Worm (Caenorhabditis elegans) whole organism, mixed stage, embryonic: Measurements from ENCODE around the gene B0334.10.

Experiments used
- M03D4.4 ChIP-seq: sonication (generic microtip); optimal IDR thresholded peaks from 2 replicates; lab custom pipeline; 2017; ENCODE audit warnings: mild to moderate bottlenecking, missing genetic modification characterization, missing compliant biosample characterization
- bed-3 ChIP-seq: fragments of 200-800 bp; sonication (Bioruptor generic); optimal IDR thresholded peaks from 3 replicates; lab custom pipeline; 2018; ENCODE audit warnings: mild to moderate bottlenecking, missing genetic modification characterization, moderate library complexity, missing compliant biosample characterization
- blmp-1 ChIP-seq: fragments of 150-350 bp; optimal IDR thresholded peaks from 2 replicates; lab custom pipeline; 2014; ENCODE audit warnings: missing biosample characterization, missing genetic modification characterization
- ceh-39 ChIP-seq: fragments of 150-350 bp; optimal IDR thresholded peaks from 2 replicates; lab custom pipeline; 2014; ENCODE audit warnings: missing biosample characterization, missing genetic modification characterization
- ceh-43 ChIP-seq: fragments of 200-800 bp; sonication (Bioruptor generic); optimal IDR thresholded peaks from 2 replicates; lab custom pipeline; 2018; ENCODE audit warnings: mild to moderate bottlenecking, missing genetic modification characterization, moderate library complexity, missing compliant biosample characterization
- ceh-83 ChIP-seq: fragments of 200-800 bp; sonication (Bioruptor generic); optimal IDR thresholded peaks from 2 replicates; lab custom pipeline; 2018; ENCODE audit warnings: mild to moderate bottlenecking, missing genetic modification characterization, missing compliant biosample characterization
- ces-1 ChIP-seq: fragments of 150-350 bp; optimal IDR thresholded peaks from 2 replicates; lab custom pipeline; 2014; ENCODE audit warnings: missing biosample characterization, missing genetic modification reagents, missing genetic modification characterization
- cnd-1 ChIP-seq: fragments of 200-800 bp; sonication (Bioruptor generic); optimal IDR thresholded peaks from 2 replicates; lab custom pipeline; 2018; ENCODE audit warnings: mild to moderate bottlenecking, missing genetic modification characterization, missing compliant biosample characterization
- drap-1 ChIP-seq: fragments of 200-800 bp; sonication (Bioruptor generic); optimal IDR thresholded peaks from 3 replicates; lab custom pipeline; 2018; ENCODE audit warnings: mild to moderate bottlenecking, missing genetic modification characterization, missing compliant biosample characterization
- elt-1 ChIP-seq: sonication (generic microtip); optimal IDR thresholded peaks from 2 replicates; lab custom pipeline; 2017; ENCODE audit warnings: missing genetic modification characterization, mild to moderate bottlenecking, missing compliant biosample characterization, antibody characterized with exemption, moderate library complexity, borderline replicate concordance; ENCODE audit not compliant: insufficient read depth
- elt-3 ChIP-seq: fragments of 150-350 bp; optimal IDR thresholded peaks from 2 replicates; lab custom pipeline; 2014; ENCODE audit warnings: missing biosample characterization, missing genetic modification characterization
- flh-1 ChIP-seq: fragments of 200-800 bp; sonication (Bioruptor generic); optimal IDR thresholded peaks from 2 replicates; lab custom pipeline; 2018; ENCODE audit warnings: mild to moderate bottlenecking, missing genetic modification characterization, moderate library complexity, missing compliant biosample characterization
- ham-2 ChIP-seq: fragments of 200-800 bp; sonication (Bioruptor generic); optimal IDR thresholded peaks from 2 replicates; lab custom pipeline; 2018; ENCODE audit warnings: mild to moderate bottlenecking, missing genetic modification characterization, missing compliant biosample characterization
- hlh-1 ChIP-seq: fragments of 150-350 bp; optimal IDR thresholded peaks from 2 replicates; lab custom pipeline; 2014; ENCODE audit warnings: missing biosample characterization, missing genetic modification reagents, missing genetic modification characterization
- lin-13 ChIP-seq: fragments of 150-350 bp; optimal IDR thresholded peaks from 2 replicates; lab custom pipeline; 2014; ENCODE audit warnings: missing biosample characterization, missing genetic modification characterization
- lin-32 ChIP-seq: fragments of 200-800 bp; sonication (Bioruptor generic); optimal IDR thresholded peaks from 2 replicates; lab custom pipeline; 2018; ENCODE audit warnings: mild to moderate bottlenecking, missing genetic modification characterization, missing compliant biosample characterization
- lsy-2 ChIP-seq: fragments of 150-350 bp; optimal IDR thresholded peaks from 2 replicates; lab custom pipeline; 2014; ENCODE audit warnings: missing biosample characterization, missing genetic modification characterization
- mab-5 ChIP-seq: fragments of 150-350 bp; optimal IDR thresholded peaks from 2 replicates; lab custom pipeline; 2014; ENCODE audit warnings: missing biosample characterization, missing genetic modification characterization
- mep-1 ChIP-seq: fragments of 150-350 bp; optimal IDR thresholded peaks from 2 replicates; lab custom pipeline; 2017; ENCODE audit warnings: missing biosample characterization, missing genetic modification reagents, missing genetic modification characterization, inconsistent platforms
- mls-2 ChIP-seq: sonication (generic microtip); optimal IDR thresholded peaks from 2 replicates; lab custom pipeline; 2016; ENCODE audit warnings: mild to moderate bottlenecking, missing genetic modification characterization, moderate library complexity, missing compliant biosample characterization
- nhr-12 ChIP-seq: fragments of 150-350 bp; optimal IDR thresholded peaks from 2 replicates; lab custom pipeline; 2014; ENCODE audit warnings: missing biosample characterization, missing genetic modification characterization
- nhr-2 ChIP-seq: fragments of 150-350 bp; optimal IDR thresholded peaks from 2 replicates; lab custom pipeline; 2014; ENCODE audit warnings: missing biosample characterization, missing genetic modification characterization
- nhr-237 ChIP-seq: fragments of 150-350 bp; optimal IDR thresholded peaks from 2 replicates; lab custom pipeline; 2014; ENCODE audit warnings: missing biosample characterization, missing genetic modification characterization
- nhr-28 ChIP-seq: fragments of 150-350 bp; optimal IDR thresholded peaks from 2 replicates; lab custom pipeline; 2014; ENCODE audit warnings: missing biosample characterization, missing genetic modification characterization
- nhr-76 ChIP-seq: sonication (generic microtip); optimal IDR thresholded peaks from 2 replicates; lab custom pipeline; 2017; ENCODE audit warnings: missing biosample characterization, missing genetic modification characterization
- pha-4 ChIP-seq: fragments of 150-350 bp; optimal IDR thresholded peaks from 2 replicates; lab custom pipeline; 2018; ENCODE audit warnings: missing biosample characterization, missing genetic modification reagents, missing genetic modification characterization
- sem-2 ChIP-seq: fragments of 200-800 bp; sonication (Bioruptor generic); optimal IDR thresholded peaks from 2 replicates; lab custom pipeline; 2018; ENCODE audit warnings: mild to moderate bottlenecking, missing genetic modification characterization, missing compliant biosample characterization
- snpc-4 ChIP-seq: fragments of 150-350 bp; optimal IDR thresholded peaks from 2 replicates; lab custom pipeline; 2014; ENCODE audit warnings: missing biosample characterization, missing genetic modification characterization
- sptf-1 ChIP-seq: sonication (generic microtip); optimal IDR thresholded peaks from 2 replicates; lab custom pipeline; 2017; ENCODE audit warnings: mild to moderate bottlenecking, missing genetic modification characterization, moderate library complexity, missing compliant biosample characterization
- tbx-8 ChIP-seq: fragments of 200-800 bp; sonication (Bioruptor generic); optimal IDR thresholded peaks from 2 replicates; lab custom pipeline; 2018; ENCODE audit warnings: mild to moderate bottlenecking, missing genetic modification characterization, moderate library complexity, missing compliant biosample characterization
- unc-120 ChIP-seq: sonication (generic microtip); optimal IDR thresholded peaks from 2 replicates; lab custom pipeline; 2017; ENCODE audit warnings: missing genetic modification characterization, missing compliant biosample characterization; ENCODE audit not compliant: poor library complexity, severe bottlenecking
- unc-39 ChIP-seq: fragments of 150-350 bp; optimal IDR thresholded peaks from 2 replicates; lab custom pipeline; 2014; ENCODE audit warnings: missing biosample characterization, missing genetic modification characterization
- unc-62 ChIP-seq: fragments of 150-350 bp; optimal IDR thresholded peaks from 2 replicates; lab custom pipeline; 2014; ENCODE audit warnings: missing biosample characterization, missing genetic modification reagents, missing genetic modification characterization
- zip-8 ChIP-seq: fragments of 150-350 bp; optimal IDR thresholded peaks from 2 replicates; lab custom pipeline; 2014; ENCODE audit warnings: missing biosample characterization, missing genetic modification characterization
- ztf-11 ChIP-seq: fragments of 150-350 bp; optimal IDR thresholded peaks from 2 replicates; lab custom pipeline; 2014; ENCODE audit warnings: missing biosample characterization, missing genetic modification characterization

Gene B0334.10

DNA sequence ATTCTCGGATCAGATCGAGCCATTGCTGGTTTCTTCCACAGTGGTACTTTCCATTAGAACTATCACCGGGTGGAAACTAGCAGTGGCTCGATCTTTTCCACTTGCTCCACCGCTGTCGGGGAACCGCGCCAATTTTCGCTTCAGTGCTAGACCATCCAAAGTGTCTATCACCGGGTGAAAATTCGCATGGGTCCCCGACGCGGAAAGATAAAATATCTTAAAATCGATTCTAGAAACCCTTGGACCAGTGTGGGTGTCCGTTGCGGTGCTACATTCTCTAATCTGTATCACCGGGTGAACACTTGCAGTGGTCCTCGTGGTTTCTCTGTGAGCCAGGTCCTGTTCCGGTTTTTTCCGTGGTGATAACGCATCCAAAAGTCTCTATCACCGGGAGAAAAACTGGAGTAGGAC lies 19.3 kb downstream of the B0334.10 start:
- TF ChIP-seq flh-1 (GFP tag; lab: Kevin White, UChicago) (no peak), lin-13 (tag; lab: Kevin White, UChicago) (no peak), nhr-76 (tag; lab: Kevin White, UChicago) (no peak), elt-1 (tag; lab: Kevin White, UChicago) (no peak), snpc-4 (tag; lab: Kevin White, UChicago) (no peak), drap-1 (GFP tag; lab: Kevin White, UChicago) (no peak), M03D4.4 (tag; lab: Kevin White, UChicago) (peak; percentile 34), elt-3 (tag; lab: Kevin White, UChicago) (no peak), mls-2 (tag; lab: Kevin White, UChicago) (peak; percentile 27), mab-5 (tag; lab: Kevin White, UChicago) (no peak), ham-2 (no peak), tbx-8 (GFP tag; lab: Kevin White, UChicago) (peak; percentile 35), bed-3 (GFP tag; lab: Kevin White, UChicago) (no peak), blmp-1 (no peak), nhr-237 (no peak), zip-8 (tag; lab: Kevin White, UChicago) (no peak), ceh-39 (tag; lab: Kevin White, UChicago) (no peak), ceh-83 (peak; percentile 86), nhr-28 (tag; lab: Kevin White, UChicago) (no peak), lin-32 (GFP tag; lab: Kevin White, UChicago) (no peak), unc-120 (tag; lab: Kevin White, UChicago) (no peak), ztf-11 (no peak), nhr-12 (tag; lab: Kevin White, UChicago) (no peak), unc-39 (tag; lab: Kevin White, UChicago) (no peak), lsy-2 (tag; lab: Kevin White, UChicago) (no peak), hlh-1 (tag; lab: Kevin White, UChicago) (no peak), mep-1 (tag; lab: Kevin White, UChicago) (no peak), pha-4 (tag; lab: Kevin White, UChicago) (no peak), unc-62 (GFP tag; lab: Kevin White, UChicago) (no peak), nhr-2 (tag; lab: Kevin White, UChicago) (no peak), sptf-1 (tag; lab: Kevin White, UChicago) (no peak), ces-1 (no peak), sem-2 (GFP tag; lab: Kevin White, UChicago) (peak; percentile 60), ceh-43 (GFP tag; lab: Kevin White, UChicago) (no peak), cnd-1 (no peak)

ce11 chrII:11538741-11539140 lies 20.5 kb downstream of the B0334.10 start, which contains the start of gene Y62F5A.9:
Y62F5A.9 (minus strand) TSS chrII:11538841.
- no peak for TF ChIP-seq mls-2 (tag; lab: Kevin White, UChicago)
- no peak for TF ChIP-seq tbx-8 (GFP tag; lab: Kevin White, UChicago)
- peak; percentile 4 for TF ChIP-seq lsy-2 (tag; lab: Kevin White, UChicago)

DNA sequence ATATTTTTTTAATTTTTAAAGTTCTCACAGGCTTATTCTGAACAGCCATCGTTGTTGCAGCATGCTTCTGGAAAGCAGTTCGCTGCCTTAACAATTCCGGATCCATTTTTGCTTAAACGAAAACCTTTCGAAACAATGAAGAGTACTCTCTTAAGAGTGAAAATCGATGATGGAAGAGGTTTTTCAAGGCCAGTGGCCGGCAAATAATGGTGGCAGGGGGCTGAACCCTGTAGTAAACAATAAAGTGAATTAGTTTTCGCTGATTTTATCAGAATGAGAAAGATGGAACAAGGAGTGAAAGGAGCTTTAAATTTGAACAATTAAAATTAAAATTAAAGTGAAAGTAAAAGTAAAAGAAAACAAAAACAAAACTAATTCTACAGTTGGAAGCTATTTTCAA lies 24.1 kb downstream of the B0334.10 start, which contains the start of gene gtf-2E2:
gtf-2E2 (minus strand) TSS at position 111 of the 400 bp plus-strand sequence.
- TF ChIP-seq lsy-2 (tag; lab: Kevin White, UChicago) (peak; percentile 8), sptf-1 (tag; lab: Kevin White, UChicago) (peak; percentile 58), ces-1 (peak; percentile 59), nhr-237 (no peak)
- TF ChIP-seq, all 35 proteins: peak for 3

- TF ChIP-seq zip-8 (tag; lab: Kevin White, UChicago) (peak; percentile 62), nhr-2 (tag; lab: Kevin White, UChicago) (peak; percentile 6), nhr-76 (tag; lab: Kevin White, UChicago) (no peak), cnd-1 (peak; percentile 56), ceh-83 (no peak), mep-1 (tag; lab: Kevin White, UChicago) (no peak), ham-2 (no peak), ztf-11 (no peak)
- TF ChIP-seq, all 35 proteins: peak for 3
These were observed 24.7 kb downstream of the B0334.10 start for ce11 chrII:11542958-11543357.
